Fruit fly (Drosophila melanogaster): ENCODE measurements around the gene Hsc20.

DNA sequence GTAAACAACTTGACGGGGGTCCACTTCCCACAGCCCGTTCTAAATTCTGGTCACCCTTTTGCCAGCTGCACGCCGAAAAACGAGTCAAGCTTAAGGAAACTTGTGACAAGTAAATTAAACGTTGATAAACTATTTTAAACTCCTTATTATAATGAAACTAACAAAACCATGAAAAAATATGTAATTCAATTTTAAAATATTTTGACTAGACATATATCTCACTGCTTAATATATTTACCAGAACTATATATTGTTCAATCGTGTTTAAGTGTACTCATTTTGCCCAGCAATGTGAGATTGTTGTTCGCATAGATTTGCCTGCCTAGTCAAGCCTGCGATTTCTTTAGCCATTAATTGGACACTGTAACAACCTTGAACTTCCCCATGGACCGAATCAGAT lies 26.6 kb downstream of the Hsc20 start, which contains the start of gene CG13053:
- TF ChIP-seq CG1620 (GFP tag; optimal IDR thresholded peaks at IDR 0.05), result no peak
- TF ChIP-seq toe (GFP tag; optimal IDR thresholded peaks at IDR 0.05), result no peak
- no peak for TF ChIP-seq cic (GFP tag; optimal IDR thresholded peaks at IDR 0.05)
- TF ChIP-seq tj (GFP tag; optimal IDR thresholded peaks at IDR 0.05), result no peak
- no peak for TF ChIP-seq CG14711 (tag; optimal IDR thresholded peaks at IDR 0.05)
- TF ChIP-seq CG7101 (tag; optimal IDR thresholded peaks at IDR 0.05), result no peak
- no peak for TF ChIP-seq CG11617 (GFP tag; optimal IDR thresholded peaks at IDR 0.05)
- TF ChIP-seq Clk (GFP tag; optimal IDR thresholded peaks at IDR 0.05), result no peak
- no peak for TF ChIP-seq kay (GFP tag; ENCODE audit: borderline replicate concordance)
- no peak for TF ChIP-seq Crg-1 (GFP tag; optimal IDR thresholded peaks at IDR 0.05)
- TF ChIP-seq cnc (optimal IDR thresholded peaks at IDR 0.05), result no peak
